Worm (Caenorhabditis elegans): ENCODE results near the gene lir-2.

DNA sequence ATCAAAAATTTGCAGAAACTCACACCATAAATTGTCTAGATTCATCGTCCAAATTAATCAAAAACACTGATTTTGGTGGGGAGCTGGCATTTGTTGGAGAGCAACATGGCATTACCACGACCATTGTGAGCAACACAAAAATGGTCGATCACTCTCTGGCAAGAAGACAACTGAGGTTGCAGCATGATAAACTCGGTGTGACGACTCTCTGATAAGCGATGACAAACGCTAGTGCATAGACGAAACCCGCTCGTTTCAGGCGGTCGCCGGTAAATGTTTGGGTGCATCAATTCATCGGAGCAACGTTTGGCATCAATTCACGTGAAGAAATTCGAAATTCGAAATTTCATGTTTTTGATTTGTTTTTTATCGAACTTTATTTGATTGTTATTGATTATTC, 28.0 kb upstream of the lir-2 start:
- TF ChIP-seq daf-12 (tag; optimal IDR thresholded peaks at IDR 0.05) (no peak), nhr-25 (tag; optimal IDR thresholded peaks at IDR 0.05) (no peak), ama-1 (optimal IDR thresholded peaks at IDR 0.05) (no peak), nhr-77 (tag; optimal IDR thresholded peaks at IDR 0.05) (no peak), ceh-9 (tag; optimal IDR thresholded peaks at IDR 0.05) (no peak), ceh-16 (tag; optimal IDR thresholded peaks at IDR 0.05) (no peak), nhr-76 (tag; optimal IDR thresholded peaks at IDR 0.05) (no peak), pqm-1 (tag; optimal IDR thresholded peaks at IDR 0.05) (peak; percentile 3), fos-1 (tag; optimal IDR thresholded peaks at IDR 0.05) (no peak), R02D3.7 (tag; optimal IDR thresholded peaks at IDR 0.05) (no peak), lin-15B (tag; optimal IDR thresholded peaks at IDR 0.05) (no peak), nhr-237 (tag; optimal IDR thresholded peaks at IDR 0.05) (no peak), snpc-4 (tag; optimal IDR thresholded peaks at IDR 0.05) (no peak), skn-1 (tag; optimal IDR thresholded peaks at IDR 0.05) (no peak)

All from whole organism, L3 larva.